Worm (Caenorhabditis elegans): ENCODE data around the gene C17B7.10.

C17B7.10 gene

DNA sequence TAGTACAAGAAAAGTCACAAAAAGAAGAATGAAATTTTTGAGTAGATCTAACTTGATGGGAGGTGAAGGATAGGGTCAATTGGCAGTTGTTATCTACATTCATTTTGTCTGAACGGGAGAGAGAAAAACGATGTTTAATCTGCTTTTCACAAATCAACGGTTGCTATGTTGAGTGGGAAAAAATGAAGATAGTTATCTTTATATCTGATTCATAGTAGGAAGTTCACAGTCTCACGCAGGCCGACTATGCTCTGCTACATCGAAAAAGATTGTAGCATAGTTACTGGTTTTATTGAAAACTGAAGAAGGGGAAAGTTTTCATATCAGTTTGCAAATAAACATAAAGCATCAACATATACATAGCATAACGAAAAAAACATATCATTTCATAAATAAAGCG is 13.7 kb upstream of the C17B7.10 start:
- TF ChIP-seq mab-9 (GFP tag; IDR thresholded peaks at IDR 0.05): no peak
- TF ChIP-seq ztf-4 (tag; optimal IDR thresholded peaks at IDR 0.05): no peak
- no peak for TF ChIP-seq aha-1 (tag; optimal IDR thresholded peaks at IDR 0.05)
- peak; percentile 67 for TF ChIP-seq nhr-85 (tag)
- no peak for TF ChIP-seq tbx-2 (tag; optimal IDR thresholded peaks at IDR 0.05)
- no peak for TF ChIP-seq jun-1 (tag; optimal IDR thresholded peaks at IDR 0.05)
- TF ChIP-seq dpl-1 (GFP tag; optimal IDR thresholded peaks at IDR 0.05): no peak
- peak; percentile 13 for TF ChIP-seq lin-14 (GFP tag; optimal IDR thresholded peaks at IDR 0.05)
- TF ChIP-seq nhr-47 (tag; optimal IDR thresholded peaks at IDR 0.05): no peak

DNA sequence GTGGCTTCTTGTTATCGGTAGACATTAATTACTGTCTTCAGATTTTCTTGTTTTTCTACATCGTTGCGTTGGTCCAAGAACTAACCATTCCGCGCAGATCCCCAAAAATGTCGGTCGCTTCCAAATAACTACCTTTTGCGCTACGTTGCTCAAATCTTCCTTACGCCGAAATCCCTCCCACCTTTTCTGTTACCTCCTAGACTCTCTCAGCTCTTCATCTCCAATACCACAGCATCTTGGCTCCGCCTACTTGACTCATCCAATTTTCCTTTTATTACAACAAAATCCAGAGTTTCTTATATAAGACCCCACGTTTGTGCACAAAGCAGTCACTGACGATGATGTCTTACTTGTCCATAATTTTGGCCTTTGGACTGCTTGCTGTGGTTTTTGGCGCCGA is 11.1 kb upstream of the C17B7.10 start, which contains the start of gene C17B7.12:
Gene C17B7.12 (plus strand): TSS at position 301 of the 400 bp plus-strand sequence.
- TF ChIP-seq mep-1 (tag; optimal IDR thresholded peaks at IDR 0.05) (no peak), alr-1 (tag; optimal IDR thresholded peaks at IDR 0.05; ENCODE audit: borderline replicate concordance) (no peak), nhr-20 (tag; optimal IDR thresholded peaks at IDR 0.05) (no peak), lsy-2 (tag; optimal IDR thresholded peaks at IDR 0.05) (no peak), hlh-4 (tag; optimal IDR thresholded peaks at IDR 0.05) (no peak), isw-1 (GFP tag; IDR thresholded peaks at IDR 0.05) (no peak), efl-1 (optimal IDR thresholded peaks at IDR 0.05) (no peak), efl-1 (GFP tag; optimal IDR thresholded peaks at IDR 0.05 in 1 of 2) (no peak), aly-2 (tag; optimal IDR thresholded peaks at IDR 0.05) (no peak), ets-5 (GFP tag; IDR thresholded peaks at IDR 0.05) (no peak), lin-15B (tag; optimal IDR thresholded peaks at IDR 0.05) (no peak), elt-2 (tag; optimal IDR thresholded peaks at IDR 0.05) (no peak), egl-13 (tag; optimal IDR thresholded peaks at IDR 0.05) (no peak), ceh-82 (tag; optimal IDR thresholded peaks at IDR 0.05) (no peak), pax-3 (tag; optimal IDR thresholded peaks at IDR 0.05) (no peak), C04F5.9 (tag; optimal IDR thresholded peaks at IDR 0.05) (no peak), nhr-85 (tag) (no peak)

DNA sequence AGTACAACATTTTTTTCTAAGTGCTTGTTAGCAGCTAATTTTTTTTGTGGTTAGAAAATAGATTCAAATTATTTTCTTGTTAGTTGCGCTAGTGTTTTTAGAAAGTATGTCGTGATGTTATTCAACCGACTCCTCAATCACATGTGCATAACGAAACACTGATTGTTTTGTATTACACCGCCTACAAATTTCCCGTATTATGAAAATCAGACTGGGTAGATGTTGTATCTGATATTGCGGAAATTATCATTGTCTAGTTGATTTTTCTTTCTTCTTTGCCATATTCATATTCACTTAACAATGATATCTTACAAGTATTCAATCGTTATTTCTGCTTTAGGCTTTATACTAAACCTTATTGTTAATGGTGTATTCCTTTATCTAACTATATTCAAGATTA is 9.5 kb upstream of the C17B7.10 start, which contains the start of gene str-63:
Gene str-63 (plus strand): TSS at position 301 of the 400 bp plus-strand sequence.
- no peak for TF ChIP-seq elt-3 (tag; optimal IDR thresholded peaks at IDR 0.05)
- TF ChIP-seq efl-3 (GFP tag; optimal IDR thresholded peaks at IDR 0.05): no peak
- TF ChIP-seq hlh-17 (GFP tag; optimal IDR thresholded peaks at IDR 0.05; ENCODE audit: borderline replicate concordance): no peak
- no peak for TF ChIP-seq nhr-77 (tag; optimal IDR thresholded peaks at IDR 0.05)
- TF ChIP-seq fkh-4 (tag; optimal IDR thresholded peaks at IDR 0.05; ENCODE audit: borderline replicate concordance): no peak
- no peak for TF ChIP-seq ets-5 (GFP tag; IDR thresholded peaks at IDR 0.05)

DNA sequence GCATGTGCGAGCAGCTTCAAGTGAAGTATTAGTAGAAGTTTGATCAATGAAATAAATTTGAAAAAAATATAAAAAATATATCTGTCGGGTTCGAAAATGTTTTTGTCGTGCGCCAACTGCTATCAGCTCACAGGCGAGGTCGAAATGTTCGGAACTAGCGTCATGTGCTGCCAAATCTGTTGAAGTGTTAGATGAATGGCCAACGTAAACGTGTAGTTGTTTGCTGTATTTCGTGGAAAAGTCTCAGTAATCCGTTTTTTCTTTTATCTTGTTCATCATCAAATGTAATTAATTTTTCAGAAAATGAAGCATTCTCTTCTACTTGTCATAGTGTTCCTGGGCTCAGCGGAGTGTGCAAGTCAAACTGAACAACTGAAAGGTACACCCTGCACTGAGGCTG is 8.1 kb upstream of the C17B7.10 start, which contains the start of gene C17B7.15:
Gene C17B7.15 (plus strand): TSS at position 301 of the 400 bp plus-strand sequence.
- TF ChIP-seq lin-14 (GFP tag; optimal IDR thresholded peaks at IDR 0.05) (peak; percentile 12), lin-15B (tag; optimal IDR thresholded peaks at IDR 0.05) (no peak)

DNA sequence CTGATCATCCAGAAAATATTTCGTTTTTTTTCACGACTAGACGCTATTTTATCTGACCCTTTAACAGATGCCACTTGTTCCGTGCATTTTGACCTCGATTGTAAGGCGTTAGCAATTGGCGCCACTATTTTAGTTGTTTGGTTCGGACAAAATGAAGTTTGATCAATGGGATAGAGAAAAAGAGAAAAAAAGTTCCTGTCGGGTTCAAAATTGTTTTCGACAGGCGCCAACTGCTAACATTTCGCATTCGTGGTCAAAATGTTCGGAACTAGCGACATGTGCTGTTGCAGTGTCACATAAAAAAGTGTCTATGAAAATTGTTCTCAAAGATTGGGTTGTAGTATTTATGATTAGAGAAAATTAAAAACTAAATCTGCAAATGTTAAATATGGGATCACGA is 5.7 kb upstream of the C17B7.10 start:
- TF ChIP-seq rnt-1 (tag; optimal IDR thresholded peaks at IDR 0.05): peak; percentile 57
- TF ChIP-seq ceh-8 (GFP tag; optimal IDR thresholded peaks at IDR 0.05): no peak
- TF ChIP-seq nhr-71 (tag; optimal IDR thresholded peaks at IDR 0.05): peak; percentile 43
- peak; percentile 49 for TF ChIP-seq lin-14 (GFP tag; optimal IDR thresholded peaks at IDR 0.05)
- no peak for TF ChIP-seq sptf-1 (tag; optimal IDR thresholded peaks at IDR 0.05)
- peak; percentile 22; the same call in 1 of the 2 replicates for TF ChIP-seq nhr-19 (GFP tag; conservative IDR thresholded peaks at IDR 0.05)
- peak; percentile 12 for TF ChIP-seq nhr-20 (tag; optimal IDR thresholded peaks at IDR 0.05)
